Worm (Caenorhabditis elegans) whole organism, L2 larva: ENCODE measurements around the gene gtf-2H5.

Experiments used
- C34F6.9 ChIP-seq: fragments of 150-350 bp; optimal IDR thresholded peaks from 2 replicates; lab custom pipeline; 2014; ENCODE audit warnings: missing biosample characterization, missing genetic modification characterization
- R02D3.7 ChIP-seq: fragments of 150-350 bp; optimal IDR thresholded peaks from 2 replicates; lab custom pipeline; 2014; ENCODE audit warnings: missing biosample characterization, missing genetic modification characterization
- alr-1 ChIP-seq: fragments of 150-350 bp; optimal IDR thresholded peaks from 2 replicates; lab custom pipeline; 2014; ENCODE audit warnings: missing biosample characterization, missing genetic modification characterization
- aly-2 ChIP-seq: fragments of 150-350 bp; optimal IDR thresholded peaks from 2 replicates; lab custom pipeline; 2014; ENCODE audit warnings: missing biosample characterization, missing genetic modification characterization
- ama-1 ChIP-seq: fragments of 150-350 bp; optimal IDR thresholded peaks from 2 replicates; lab custom pipeline; 2018; ENCODE audit warnings: inconsistent platforms
- blmp-1 ChIP-seq: sonication (generic microtip); optimal IDR thresholded peaks from 2 replicates; lab custom pipeline; 2017; ENCODE audit warnings: missing genetic modification characterization, mild to moderate bottlenecking, missing compliant biosample characterization, antibody characterized with exemption, moderate library complexity; ENCODE audit not compliant: insufficient read depth
- ceh-16 ChIP-seq: fragments of 150-350 bp; optimal IDR thresholded peaks from 2 replicates; lab custom pipeline; 2014; ENCODE audit warnings: missing biosample characterization, missing genetic modification characterization
- crh-2 ChIP-seq: sonication (generic microtip); optimal IDR thresholded peaks from 2 replicates; lab custom pipeline; 2017; ENCODE audit warnings: missing biosample characterization, missing genetic modification characterization
- dmd-4 ChIP-seq: sonication (generic microtip); optimal IDR thresholded peaks from 2 replicates; lab custom pipeline; 2017; ENCODE audit warnings: missing biosample characterization, missing genetic modification characterization
- elt-1 ChIP-seq: fragments of 150-350 bp; optimal IDR thresholded peaks from 2 replicates; lab custom pipeline; 2014; ENCODE audit warnings: missing biosample characterization, missing genetic modification characterization
- elt-3 ChIP-seq: sonication (generic microtip); optimal IDR thresholded peaks from 2 replicates; lab custom pipeline; 2017; ENCODE audit warnings: missing biosample characterization, missing genetic modification characterization
- fos-1 ChIP-seq: fragments of 150-350 bp; optimal IDR thresholded peaks from 2 replicates; lab custom pipeline; 2014; ENCODE audit warnings: missing biosample characterization, missing genetic modification characterization
- gmeb-1 ChIP-seq: fragments of 150-350 bp; optimal IDR thresholded peaks from 2 replicates; lab custom pipeline; 2014; ENCODE audit warnings: missing biosample characterization, missing genetic modification characterization
- lin-11 ChIP-seq: fragments of 150-350 bp; sonication (generic microtip); optimal IDR thresholded peaks from 2 replicates; lab custom pipeline; 2014; ENCODE audit warnings: missing biosample characterization, missing genetic modification characterization, inconsistent platforms, mixed read lengths
- lin-39 ChIP-seq: fragments of 150-350 bp; optimal IDR thresholded peaks from 2 replicates; lab custom pipeline; 2014; ENCODE audit warnings: missing biosample characterization, missing genetic modification reagents, missing genetic modification characterization
- lsy-2 ChIP-seq, 2 experiments: fragments of 150-350 bp in 1 of 2; sonication (generic microtip) in 1 of 2; optimal IDR thresholded peaks; 2 replicates each; lab custom pipeline; 2014 to 2017; ENCODE audit warnings: missing biosample characterization in 2 of 2, missing genetic modification characterization in 2 of 2
- nhr-10 ChIP-seq: sonication (generic microtip); optimal IDR thresholded peaks from 2 replicates; lab custom pipeline; 2017; ENCODE audit warnings: missing biosample characterization, missing genetic modification characterization
- nhr-129 ChIP-seq: fragments of 150-350 bp; optimal IDR thresholded peaks from 2 replicates; lab custom pipeline; 2014; ENCODE audit warnings: missing biosample characterization, missing genetic modification characterization
- nhr-21 ChIP-seq: fragments of 150-350 bp; optimal IDR thresholded peaks from 2 replicates; lab custom pipeline; 2014; ENCODE audit warnings: missing biosample characterization, missing genetic modification characterization
- nhr-237 ChIP-seq: fragments of 150-350 bp; optimal IDR thresholded peaks from 2 replicates; lab custom pipeline; 2014; ENCODE audit warnings: missing biosample characterization, missing genetic modification characterization
- nhr-25 ChIP-seq: fragments of 150-350 bp; sonication (generic microtip); optimal IDR thresholded peaks from 3 replicates; lab custom pipeline; 2014; ENCODE audit warnings: missing biosample characterization, missing genetic modification characterization
- nhr-6 ChIP-seq: fragments of 150-350 bp; optimal IDR thresholded peaks from 2 replicates; lab custom pipeline; 2014; ENCODE audit warnings: missing biosample characterization, missing genetic modification characterization
- peb-1 ChIP-seq: fragments of 150-350 bp; optimal IDR thresholded peaks from 2 replicates; lab custom pipeline; 2014; ENCODE audit warnings: missing biosample characterization, missing genetic modification characterization
- sem-4 ChIP-seq: fragments of 150-350 bp; optimal IDR thresholded peaks from 2 replicates; lab custom pipeline; 2014; ENCODE audit warnings: missing biosample characterization, missing genetic modification reagents, missing genetic modification characterization
- skn-1 ChIP-seq: sonication (generic microtip); optimal IDR thresholded peaks from 2 replicates; lab custom pipeline; 2017; ENCODE audit warnings: missing biosample characterization, missing genetic modification characterization
- sma-3 ChIP-seq: sonication (generic microtip); optimal IDR thresholded peaks from 2 replicates; lab custom pipeline; 2016; ENCODE audit warnings: missing genetic modification reagents, missing genetic modification characterization, missing compliant biosample characterization
- sma-9 ChIP-seq, 2 experiments: fragments of 150-350 bp in 1 of 2; sonication (generic microtip) in 1 of 2; optimal IDR thresholded peaks; 2 replicates each; lab custom pipeline; 2014 to 2016; ENCODE audit warnings: missing genetic modification characterization in 2 of 2, mild to moderate bottlenecking in 1 of 2, missing biosample characterization in 1 of 2, missing compliant biosample characterization in 1 of 2, missing genetic modification reagents in 1 of 2, moderate library complexity in 1 of 2
- snpc-4 ChIP-seq: fragments of 150-350 bp; optimal IDR thresholded peaks from 2 replicates; lab custom pipeline; 2014; ENCODE audit warnings: missing biosample characterization, missing genetic modification characterization
- unc-62 ChIP-seq: fragments of 150-350 bp; optimal IDR thresholded peaks from 2 replicates; lab custom pipeline; 2014; ENCODE audit warnings: missing biosample characterization, missing genetic modification reagents, missing genetic modification characterization
- zag-1 ChIP-seq: fragments of 150-350 bp; optimal IDR thresholded peaks from 2 replicates; lab custom pipeline; 2014; ENCODE audit warnings: missing biosample characterization, missing genetic modification characterization
- ztf-1 ChIP-seq: fragments of 200-800 bp; sonication (Bioruptor generic); conservative IDR thresholded peaks from 2 replicates; pipeline ENCODE4 v1.3.6; 2022; ENCODE audit warnings: missing genetic modification characterization, missing compliant biosample characterization
- ztf-4 ChIP-seq: fragments of 150-350 bp; optimal IDR thresholded peaks from 2 replicates; lab custom pipeline; 2014; ENCODE audit warnings: missing biosample characterization, missing genetic modification characterization

The gtf-2H5 gene

ce11 chrIII:623754-624153, 46.4 kb upstream of the gtf-2H5 start (continued):
- TF ChIP-seq sma-3 (GFP tag; lab: Kevin White, UChicago), result peak; percentile 83
- peak; percentile 51 for TF ChIP-seq sem-4 (tag; lab: Kevin White, UChicago)
- no peak for TF ChIP-seq ceh-16 (tag; lab: Kevin White, UChicago)
- TF ChIP-seq peb-1, result peak; percentile 94
- TF ChIP-seq nhr-10 (tag; lab: Kevin White, UChicago), result no peak
- peak; percentile 65 for TF ChIP-seq alr-1
- peak in 1 of 2 experiments; percentile 86 for TF ChIP-seq lsy-2 (tag; optimal IDR thresholded peaks at IDR 0.05; lab: Kevin White, UChicago)
- TF ChIP-seq, all 48 proteins: peak for 27

ce11 chrIII:620204-620718, 42.9 kb upstream of the gtf-2H5 start, which contains the start of gene T19C3.4:
T19C3.4 (minus strand) TSS chrIII:620254.
- TF ChIP-seq ztf-4 (tag; lab: Kevin White, UChicago) (no peak), ama-1 (no peak), nhr-129 (tag; lab: Kevin White, UChicago) (no peak), fos-1 (tag; lab: Kevin White, UChicago) (peak; percentile 20), C34F6.9 (tag; lab: Kevin White, UChicago) (no peak), peb-1 (no peak), crh-2 (tag; lab: Kevin White, UChicago) (peak; percentile 17), lin-11 (tag; lab: Kevin White, UChicago) (no peak), sem-4 (tag; lab: Kevin White, UChicago) (no peak), sma-9 (GFP tag; optimal IDR thresholded peaks at IDR 0.05; lab: Kevin White, UChicago) (peak; percentile 36), sma-9 (tag; optimal IDR thresholded peaks at IDR 0.05; lab: Kevin White, UChicago) (no peak), gmeb-1 (tag; lab: Kevin White, UChicago) (no peak), snpc-4 (no peak)
- TF ChIP-seq, all 48 proteins: peak for 3

DNA sequence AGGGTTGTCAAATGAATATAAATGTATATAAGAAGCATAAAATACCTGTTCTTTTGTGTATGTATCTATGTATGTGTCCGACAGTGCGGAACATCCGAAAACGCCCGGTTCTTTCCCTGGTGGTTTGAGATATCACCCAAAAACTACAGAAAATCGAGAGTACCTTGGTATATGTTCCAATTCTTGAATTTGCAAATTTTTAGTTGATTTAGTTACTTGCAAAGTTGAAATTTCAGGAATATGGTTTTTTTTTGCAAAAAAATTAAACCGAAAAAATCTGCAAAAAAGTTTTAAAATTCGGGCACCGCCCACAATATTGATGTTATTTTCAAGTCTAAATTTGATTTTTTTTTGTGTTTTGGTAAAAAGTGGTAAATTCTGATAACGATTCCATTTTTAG, 40.1 kb upstream of the gtf-2H5 start, which contains the start of gene T19C3.2:
TSS of gene T19C3.2 (minus strand) at position 101 of the 400 bp plus-strand sequence.
- TF ChIP-seq blmp-1 (tag; lab: Kevin White, UChicago) (no peak), gmeb-1 (tag; lab: Kevin White, UChicago) (no peak), ztf-4 (tag; lab: Kevin White, UChicago) (no peak), lsy-2 (tag; optimal IDR thresholded peaks at IDR 0.05; lab: Kevin White, UChicago) (no peak), sma-9 (GFP tag; optimal IDR thresholded peaks at IDR 0.05; lab: Kevin White, UChicago) (no peak), sma-9 (tag; optimal IDR thresholded peaks at IDR 0.05; lab: Kevin White, UChicago) (no peak), aly-2 (tag; lab: Kevin White, UChicago) (no peak), unc-62 (no peak), peb-1 (no peak), ztf-1 (GFP tag; lab: Robert Waterston, UW) (no peak), sem-4 (tag; lab: Kevin White, UChicago) (no peak), sma-3 (GFP tag; lab: Kevin White, UChicago) (no peak), elt-3 (tag; lab: Kevin White, UChicago) (no peak), nhr-6 (tag; lab: Kevin White, UChicago) (no peak), C34F6.9 (tag; lab: Kevin White, UChicago) (no peak), nhr-129 (tag; lab: Kevin White, UChicago) (no peak), nhr-237 (tag; lab: Kevin White, UChicago) (no peak), lin-11 (tag; lab: Kevin White, UChicago) (no peak), elt-1 (no peak), ama-1 (no peak)
- TF ChIP-seq, all 48 proteins: peak for 0

DNA sequence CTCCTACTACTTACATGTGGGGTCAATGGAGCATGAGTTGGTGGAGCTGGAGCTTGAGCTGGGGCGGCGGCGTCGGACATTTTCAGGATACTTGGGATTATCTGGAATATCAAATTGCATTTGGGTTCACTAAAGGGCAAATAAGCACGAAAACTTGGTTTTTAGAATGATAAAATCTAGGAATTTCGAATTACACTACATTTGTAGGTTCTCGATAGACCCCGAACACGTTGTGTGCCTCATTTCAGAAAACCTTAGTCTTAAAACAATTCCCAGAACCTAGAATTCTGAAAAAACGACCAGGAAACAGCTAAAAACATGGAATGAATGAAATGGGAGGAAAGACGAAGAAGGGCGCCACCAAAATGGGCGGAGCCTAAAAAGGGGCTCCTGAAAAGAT, 37.1 kb upstream of the gtf-2H5 start, which contains the start of gene T19C3.3:
TSS of gene T19C3.3 (minus strand) at position 101 of the 400 bp plus-strand sequence.
- TF ChIP-seq ztf-1 (GFP tag; lab: Robert Waterston, UW), result no peak
- no peak for TF ChIP-seq nhr-25
- no peak for TF ChIP-seq dmd-4 (tag; lab: Kevin White, UChicago)
- TF ChIP-seq zag-1 (tag; lab: Kevin White, UChicago), result no peak
- no peak for TF ChIP-seq lin-39 (tag; lab: Kevin White, UChicago)
- TF ChIP-seq peb-1, result no peak
- no peak for TF ChIP-seq nhr-6 (tag; lab: Kevin White, UChicago)
- TF ChIP-seq blmp-1 (tag; lab: Kevin White, UChicago), result no peak
- TF ChIP-seq sma-9 (GFP tag; optimal IDR thresholded peaks at IDR 0.05; lab: Kevin White, UChicago), result no peak
- TF ChIP-seq sma-9 (tag; optimal IDR thresholded peaks at IDR 0.05; lab: Kevin White, UChicago), result no peak
- no peak for TF ChIP-seq nhr-21
- TF ChIP-seq R02D3.7 (tag; lab: Kevin White, UChicago), result no peak
- TF ChIP-seq fos-1 (tag; lab: Kevin White, UChicago), result no peak
- TF ChIP-seq nhr-10 (tag; lab: Kevin White, UChicago), result no peak
- TF ChIP-seq skn-1 (tag; lab: Kevin White, UChicago), result no peak
- no peak for TF ChIP-seq crh-2 (tag; lab: Kevin White, UChicago)
